Fruit fly (Drosophila melanogaster) whole organism, wandering third instar larva: ENCODE measurements around the gene Xrp1.

Source experiments
- Abd-B ChIP-seq: fragments of >200 bp; optimal IDR thresholded peaks from 2 replicates; lab custom pipeline; 2017; ENCODE audit warnings: missing biosample characterization, missing genetic modification characterization
- CG32264 ChIP-seq: fragments of 200-800 bp; sonication (Bioruptor generic); optimal IDR thresholded peaks from 2 replicates; lab custom pipeline; 2016; ENCODE audit warnings: missing biosample characterization, missing genetic modification characterization
- CG9705 ChIP-seq: fragments of 200-800 bp; sonication (Bioruptor generic); optimal IDR thresholded peaks from 2 replicates; lab custom pipeline; 2018; ENCODE audit warnings: missing biosample characterization, mild to moderate bottlenecking, missing genetic modification characterization
- CrebA ChIP-seq: fragments of 200-800 bp; sonication (Bioruptor generic); optimal IDR thresholded peaks from 2 replicates; lab custom pipeline; 2016; ENCODE audit warnings: missing biosample characterization, mild to moderate bottlenecking, missing genetic modification characterization, borderline replicate concordance
- Dfd ChIP-seq: fragments of >200 bp; optimal IDR thresholded peaks from 2 replicates; lab custom pipeline; 2017; ENCODE audit warnings: missing biosample characterization, missing genetic modification characterization
- Dif ChIP-seq: fragments of 200-275, 200-300 bp; sonication (Bioruptor generic); optimal IDR thresholded peaks from 2 replicates; lab custom pipeline; 2018; ENCODE audit warnings: missing biosample characterization, missing genetic modification characterization; ENCODE audit not compliant: partially characterized antibody
- GATAd ChIP-seq: sonication (Bioruptor generic); optimal IDR thresholded peaks from 2 replicates; lab custom pipeline; 2016; ENCODE audit warnings: missing biosample characterization, missing genetic modification characterization
- HLH106 ChIP-seq: fragments of 200-800 bp; optimal IDR thresholded peaks from 3 replicates; lab custom pipeline; 2019; ENCODE audit warnings: missing biosample characterization, mild to moderate bottlenecking, missing genetic modification characterization, moderate library complexity
- Hnf4 ChIP-seq: fragments of 200-800 bp; sonication (Bioruptor generic); optimal IDR thresholded peaks from 2 replicates; lab custom pipeline; 2016; ENCODE audit warnings: missing biosample characterization, mild to moderate bottlenecking, missing genetic modification characterization
- Hr78 ChIP-seq: fragments of >200 bp; optimal IDR thresholded peaks from 2 replicates; lab custom pipeline; 2017; ENCODE audit warnings: missing biosample characterization, missing genetic modification characterization
- Jra ChIP-seq: sonication (Bioruptor generic); optimal IDR thresholded peaks from 2 replicates; lab custom pipeline; 2016; ENCODE audit warnings: missing biosample characterization, missing genetic modification characterization
- N ChIP-seq: fragments of >200 bp; optimal IDR thresholded peaks from 2 replicates; lab custom pipeline; 2018; ENCODE audit warnings: missing biosample characterization, missing external identifiers, missing genetic modification characterization
- OdsH ChIP-seq: fragments of 200-800 bp; sonication (Bioruptor generic); optimal IDR thresholded peaks from 2 replicates; lab custom pipeline; 2016; ENCODE audit warnings: missing biosample characterization, mild to moderate bottlenecking, missing genetic modification characterization
- Rel ChIP-seq, 2 experiments: fragments of 200-800 bp; sonication (Bioruptor generic) in 1 of 2; optimal IDR thresholded peaks; 2 replicates in 1 of 2; 3 replicates in 1 of 2; lab custom pipeline; 2016 to 2019; ENCODE audit warnings: mild to moderate bottlenecking in 2 of 2, missing biosample characterization in 2 of 2, missing genetic modification characterization in 2 of 2, moderate library complexity in 1 of 2
- Sp1 ChIP-seq: fragments of 200-800 bp; sonication (Bioruptor generic); optimal IDR thresholded peaks from 3 replicates; lab custom pipeline; 2019; ENCODE audit warnings: missing biosample characterization, mild to moderate bottlenecking, missing genetic modification characterization, moderate library complexity
- br ChIP-seq: fragments of 200-800 bp; sonication (Bioruptor generic); optimal IDR thresholded peaks from 2 replicates; lab custom pipeline; 2016; ENCODE audit warnings: missing biosample characterization, missing genetic modification characterization
- brk ChIP-seq: fragments of 200-800 bp; sonication (Bioruptor generic); optimal IDR thresholded peaks from 2 replicates; lab custom pipeline; 2016; ENCODE audit warnings: missing biosample characterization, mild to moderate bottlenecking, missing genetic modification characterization
- dl ChIP-seq, 2 experiments: fragments of 175-275, 200-275 bp in 1 of 2; fragments of 200-275 bp in 1 of 2; sonication (Bioruptor generic); optimal IDR thresholded peaks; lab custom pipeline; 2018; ENCODE audit warnings: mild to moderate bottlenecking in 2 of 2, missing biosample characterization in 2 of 2, missing genetic modification characterization in 2 of 2, moderate library complexity in 2 of 2; ENCODE audit not compliant: partially characterized antibody in 2 of 2, insufficient read depth in 1 of 2
- dsf ChIP-seq: sonication (Bioruptor generic); optimal IDR thresholded peaks from 2 replicates; lab custom pipeline; 2016; ENCODE audit warnings: missing biosample characterization, missing genetic modification characterization, borderline replicate concordance
- ey ChIP-seq: fragments of 200-800 bp; sonication (Bioruptor generic); optimal IDR thresholded peaks from 2 replicates; lab custom pipeline; 2016; ENCODE audit warnings: missing biosample characterization, missing genetic modification characterization
- foxo ChIP-seq, 2 experiments: fragments of 200-800 bp; sonication (Bioruptor generic); optimal IDR thresholded peaks; 2 replicates in 1 of 2; 3 replicates in 1 of 2; lab custom pipeline; 2016 to 2017; ENCODE audit warnings: missing biosample characterization in 2 of 2, missing genetic modification characterization in 2 of 2
- fru ChIP-seq: fragments of 200-800 bp; sonication (Bioruptor generic); optimal IDR thresholded peaks from 3 replicates; lab custom pipeline; 2016; ENCODE audit warnings: missing biosample characterization, mild to moderate bottlenecking, missing genetic modification characterization
- h ChIP-seq: fragments of 200-800 bp; sonication (Bioruptor generic); optimal IDR thresholded peaks from 3 replicates; lab custom pipeline; 2016; ENCODE audit warnings: missing biosample characterization, mild to moderate bottlenecking, missing genetic modification characterization
- jim ChIP-seq: fragments of 175-275, 200-325 bp; sonication (Bioruptor generic); optimal IDR thresholded peaks from 2 replicates; lab custom pipeline; 2016; ENCODE audit warnings: missing biosample characterization, mild to moderate bottlenecking, missing genetic modification characterization
- lola ChIP-seq: fragments of >200 bp; optimal IDR thresholded peaks from 2 replicates; lab custom pipeline; 2017; ENCODE audit warnings: missing biosample characterization, missing genetic modification characterization
- pan ChIP-seq: fragments of >200 bp; optimal IDR thresholded peaks from 2 replicates; lab custom pipeline; 2017
- psq ChIP-seq: fragments of 200-800 bp; sonication (Bioruptor generic); optimal IDR thresholded peaks from 3 replicates; lab custom pipeline; 2017; ENCODE audit warnings: missing biosample characterization, mild to moderate bottlenecking, missing genetic modification characterization, moderate library complexity
- rgr ChIP-seq: fragments of 200-800 bp; sonication (Bioruptor generic); optimal IDR thresholded peaks from 3 replicates; lab custom pipeline; 2016; ENCODE audit warnings: missing biosample characterization, mild to moderate bottlenecking, missing genetic modification characterization
- sv ChIP-seq: fragments of 200-800 bp; sonication (Bioruptor generic); optimal IDR thresholded peaks from 3 replicates; lab custom pipeline; 2016; ENCODE audit warnings: missing biosample characterization, missing genetic modification characterization
- usp ChIP-seq: fragments of >200 bp; optimal IDR thresholded peaks from 2 replicates; lab custom pipeline; 2017; ENCODE audit warnings: missing biosample characterization, missing genetic modification characterization
- woc ChIP-seq: sonication (Bioruptor generic); optimal IDR thresholded peaks from 2 replicates; lab custom pipeline; 2016; ENCODE audit warnings: missing biosample characterization, mild to moderate bottlenecking, missing genetic modification characterization

The Xrp1 gene

DNA sequence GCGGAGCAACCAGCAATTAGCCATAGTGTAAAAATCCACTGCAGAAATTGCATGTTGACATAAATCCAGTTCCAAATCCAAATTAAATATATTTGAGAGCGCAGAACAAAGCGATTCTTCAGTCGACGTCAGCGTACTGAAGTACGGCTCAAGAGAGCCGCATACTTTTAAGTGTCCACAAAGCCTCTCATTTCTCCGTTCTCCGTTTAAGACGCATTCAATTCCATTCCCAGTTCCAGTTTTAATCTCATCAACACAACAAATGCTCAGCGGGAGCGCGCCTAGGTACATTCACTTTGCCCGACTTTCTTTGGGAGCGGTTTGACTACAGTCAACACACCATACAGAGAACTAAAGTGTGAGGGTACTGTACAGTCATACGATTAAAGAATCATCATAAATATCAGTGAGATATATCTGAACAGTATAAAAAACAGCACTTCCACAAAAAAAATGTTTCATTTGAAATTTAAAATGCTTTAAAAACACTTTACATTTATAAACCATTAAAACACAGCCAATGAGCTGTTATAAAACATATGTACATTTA is 1.9 kb upstream of the Xrp1 start, which contains the start of gene Sgsh:
Gene Sgsh (minus strand): TSS at position 141 of the 550 bp plus-strand sequence.
- peak; percentile 2 for TF ChIP-seq br (GFP tag; lab: Kevin White, UChicago)
- TF ChIP-seq rgr (GFP tag; lab: Kevin White, UChicago) = no peak
- TF ChIP-seq foxo (GFP tag; optimal IDR thresholded peaks at IDR 0.05; lab: Kevin White, UChicago) = peak in 1 of 2 experiments; percentile 1
- no peak for TF ChIP-seq dsf
- peak; percentile 1 for TF ChIP-seq h
- TF ChIP-seq HLH106 (tag; lab: Kevin White, UChicago) = peak; percentile 29
- TF ChIP-seq Abd-B (GFP tag; lab: Kevin White, UChicago) = no peak
- no peak for TF ChIP-seq ey (GFP tag; lab: Kevin White, UChicago)
- TF ChIP-seq fru (GFP tag; lab: Kevin White, UChicago) = peak; percentile 20
- TF ChIP-seq Dfd (GFP tag; lab: Kevin White, UChicago) = no peak
- TF ChIP-seq dl (GFP tag; optimal IDR thresholded peaks at IDR 0.05; lab: Kevin White, UChicago; ENCODE audit: insufficient read depth in 1 of 2, partially characterized antibody in 2 of 2) = peak in 1 of 2 experiments; percentile 39
- TF ChIP-seq CG32264 (GFP tag; lab: Kevin White, UChicago) = no peak
- peak; percentile 77 for TF ChIP-seq Dif
- TF ChIP-seq woc = peak; percentile 54
- no peak for TF ChIP-seq Hnf4 (GFP tag; lab: Kevin White, UChicago)
- no peak for TF ChIP-seq GATAd
- TF ChIP-seq, all 38 proteins: peak for 8

DNA sequence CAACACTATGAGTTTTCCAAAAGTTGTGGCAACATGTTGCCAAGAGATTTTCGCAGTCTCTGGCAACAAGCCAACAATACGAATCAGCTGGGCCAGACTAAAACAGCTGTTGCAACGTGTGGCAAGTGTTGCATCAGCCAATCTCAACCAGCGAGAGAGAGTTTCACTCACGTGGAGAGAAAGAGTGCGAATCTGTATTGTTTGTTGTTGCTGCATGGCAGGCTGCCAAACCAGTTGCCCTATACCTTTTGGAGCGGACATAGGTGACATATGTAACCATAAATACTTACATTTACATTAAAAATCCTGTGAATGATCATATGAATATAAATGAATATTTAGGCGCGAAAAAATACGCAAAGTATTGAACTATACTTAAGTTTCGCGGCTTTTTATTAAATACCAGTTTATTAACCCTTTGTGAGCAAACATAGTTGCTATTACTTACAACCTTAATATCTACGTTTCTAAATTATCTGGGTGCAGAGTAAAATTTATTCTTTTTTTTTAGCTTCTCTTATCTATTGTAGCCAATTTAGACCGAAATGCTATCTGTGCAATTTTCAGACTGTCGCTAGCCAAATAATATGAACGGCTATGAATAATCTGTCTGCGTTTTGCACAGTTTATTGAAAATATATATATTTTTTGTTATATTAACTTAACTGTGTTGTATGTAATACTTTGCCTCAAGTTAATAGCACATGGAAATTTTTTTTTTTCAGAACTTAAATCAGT is 743 bp upstream of the Xrp1 start:
- no peak for TF ChIP-seq psq
- TF ChIP-seq sv = no peak
- peak; percentile 35 for TF ChIP-seq woc
- TF ChIP-seq dl (GFP tag; optimal IDR thresholded peaks at IDR 0.05; lab: Kevin White, UChicago; ENCODE audit: insufficient read depth in 1 of 2, partially characterized antibody in 2 of 2) = peak; percentile 24 to 46
- no peak for TF ChIP-seq Abd-B (GFP tag; lab: Kevin White, UChicago)
- TF ChIP-seq N (GFP tag; lab: Kevin White, UChicago) = no peak
- TF ChIP-seq HLH106 (tag; lab: Kevin White, UChicago) = peak; percentile 65
- TF ChIP-seq dsf = no peak
- no peak for TF ChIP-seq lola
- peak; percentile 21 for TF ChIP-seq fru (GFP tag; lab: Kevin White, UChicago)
- no peak for TF ChIP-seq Jra
- peak; percentile 55 for TF ChIP-seq CG32264 (GFP tag; lab: Kevin White, UChicago)
- TF ChIP-seq jim (GFP tag; lab: Kevin White, UChicago) = no peak
- peak; percentile 40 for TF ChIP-seq ey (GFP tag; lab: Kevin White, UChicago)
- TF ChIP-seq Dif = peak; percentile 66
- peak; percentile 42 for TF ChIP-seq Hnf4 (GFP tag; lab: Kevin White, UChicago)
- TF ChIP-seq Rel (GFP tag; optimal IDR thresholded peaks at IDR 0.05; lab: Kevin White, UChicago) = no peak
- no peak for TF ChIP-seq Rel (tag; optimal IDR thresholded peaks at IDR 0.05; lab: Kevin White, UChicago)
- TF ChIP-seq br (GFP tag; lab: Kevin White, UChicago) = peak; percentile 24
- no peak for TF ChIP-seq usp
- peak in 1 of 2 experiments; percentile 71 for TF ChIP-seq foxo (GFP tag; optimal IDR thresholded peaks at IDR 0.05; lab: Kevin White, UChicago)
- peak; percentile 40 for TF ChIP-seq Sp1 (GFP tag; lab: Kevin White, UChicago)
- peak; percentile 50 for TF ChIP-seq rgr (GFP tag; lab: Kevin White, UChicago)
- peak; percentile 19 for TF ChIP-seq brk (GFP tag; lab: Kevin White, UChicago)
- TF ChIP-seq OdsH (GFP tag; lab: Kevin White, UChicago) = peak; percentile 39
- no peak for TF ChIP-seq CrebA (GFP tag; lab: Kevin White, UChicago)
- TF ChIP-seq CG9705 = peak; percentile 24
- peak; percentile 82 for TF ChIP-seq h
- no peak for TF ChIP-seq Dfd (GFP tag; lab: Kevin White, UChicago)
- TF ChIP-seq pan (lab: Kevin White, UChicago) = no peak

DNA sequence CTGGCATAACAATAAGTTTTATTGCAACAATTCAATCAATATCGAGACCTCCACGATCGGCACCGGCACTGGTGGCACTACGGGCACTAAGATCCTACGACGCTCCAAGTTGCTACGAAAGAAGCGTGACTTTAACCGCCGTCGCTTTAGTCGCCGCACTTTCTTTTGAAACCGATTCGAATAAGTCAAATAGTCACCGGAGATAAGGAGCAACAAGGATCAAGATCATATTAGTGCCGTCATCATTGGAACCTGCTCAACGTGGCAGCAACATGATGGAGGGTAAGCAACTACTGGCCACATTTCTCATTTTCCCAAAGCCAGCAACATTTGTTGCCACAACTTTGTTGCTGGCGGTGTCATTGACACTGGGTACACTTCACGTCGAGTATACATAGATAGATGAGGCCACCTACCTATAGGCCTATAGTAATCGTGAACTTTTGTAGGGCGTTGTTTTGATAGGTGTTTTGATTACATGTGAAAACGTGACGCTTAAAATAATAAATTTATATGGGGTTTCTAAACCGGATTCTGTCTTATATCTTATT is 951 bp downstream of the Xrp1 start:
- TF ChIP-seq Hr78 (GFP tag; lab: Kevin White, UChicago) (no peak), jim (GFP tag; lab: Kevin White, UChicago) (no peak), brk (GFP tag; lab: Kevin White, UChicago) (no peak), rgr (GFP tag; lab: Kevin White, UChicago) (no peak), ey (GFP tag; lab: Kevin White, UChicago) (no peak)
